Fruit fly (Drosophila melanogaster): ENCODE measurements around the gene CG3857.
A peak's percentile ranks its signal among the peaks of the same experiment; 100 is the strongest.

CG3857 gene

DNA sequence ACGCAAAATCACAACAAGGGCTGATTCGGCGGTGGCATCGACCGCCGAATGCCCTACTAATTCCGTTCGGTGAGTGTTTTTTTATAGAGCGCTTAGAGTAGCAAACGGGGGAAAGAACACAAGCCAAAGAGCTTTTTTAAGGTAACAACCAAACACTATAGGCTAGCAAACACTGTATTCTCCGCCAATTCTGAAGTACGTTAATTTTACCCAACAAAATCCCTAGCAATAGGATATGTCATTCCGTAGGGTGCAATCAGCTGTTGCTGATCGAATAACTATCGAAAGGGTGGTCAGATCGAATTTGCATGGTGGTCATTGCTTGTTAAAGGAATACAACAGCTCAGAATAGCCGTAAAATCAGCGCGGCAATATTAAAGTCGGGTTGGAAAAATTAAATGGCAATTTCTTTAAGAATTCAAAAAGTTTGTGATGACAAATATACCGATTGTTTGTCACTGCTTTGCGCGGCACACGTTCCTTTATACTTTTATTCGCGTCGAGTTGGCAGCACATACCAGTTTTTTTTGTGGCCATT is 32.0 kb downstream of the CG3857 start, which contains the start of gene mip130 (continued):
- TF ChIP-seq Atf6 (GFP tag; IDR thresholded peaks at IDR 0.05): peak; percentile 66
- TF ChIP-seq CG18476 (GFP tag; optimal IDR thresholded peaks at IDR 0.05): peak; percentile 12
- TF ChIP-seq sens (GFP tag): peak; percentile 88
- no peak for TF ChIP-seq CG9797 (GFP tag; optimal IDR thresholded peaks at IDR 0.05)
- TF ChIP-seq CkIIα-i1 (GFP tag; IDR thresholded peaks at IDR 0.05): no peak
- no peak for TF ChIP-seq NK7.1 (GFP tag; optimal IDR thresholded peaks at IDR 0.05)
- TF ChIP-seq CG30020 (tag; optimal IDR thresholded peaks at IDR 0.05): peak; percentile 12
- no peak for TF ChIP-seq Taf1 (GFP tag; IDR thresholded peaks at IDR 0.05)
- TF ChIP-seq CG17328 (GFP tag; IDR thresholded peaks at IDR 0.05): no peak
- peak; percentile 31; the same call in 1 of the 2 replicates for TF ChIP-seq CG3847 (GFP tag; IDR thresholded peaks at IDR 0.05)
- peak; percentile 40 for TF ChIP-seq phol (tag; optimal IDR thresholded peaks at IDR 0.05)
- TF ChIP-seq peb (GFP tag; IDR thresholded peaks at IDR 0.05): peak; percentile 30; the same call in 1 of the 2 replicates
- peak; percentile 55 for TF ChIP-seq CG17359 (tag; optimal IDR thresholded peaks at IDR 0.05)
- TF ChIP-seq Hr3 (GFP tag; optimal IDR thresholded peaks at IDR 0.05): peak; percentile 52
- TF ChIP-seq Gug (GFP tag; IDR thresholded peaks at IDR 0.05): no peak
- peak; percentile 61; the same call in 1 of the 3 replicates for TF ChIP-seq zen2 (GFP tag; IDR thresholded peaks at IDR 0.05; ENCODE audit: partially characterized antibody)
- peak; percentile 4 for TF ChIP-seq twi (tag; optimal IDR thresholded peaks at IDR 0.05)
- no peak for TF ChIP-seq p53 (GFP tag; optimal IDR thresholded peaks at IDR 0.05)
- peak; percentile 74 for TF ChIP-seq unc-4 (GFP tag; IDR thresholded peaks at IDR 0.05; ENCODE audit: partially characterized antibody)
- no peak for TF ChIP-seq exex (tag; optimal IDR thresholded peaks at IDR 0.05)
- no peak for TF ChIP-seq Dad (GFP tag; optimal IDR thresholded peaks at IDR 0.05)
- peak; percentile 33; the same call in 1 of the 2 replicates for TF ChIP-seq CG32532 (GFP tag; IDR thresholded peaks at IDR 0.05)
- TF ChIP-seq Dek (tag; optimal IDR thresholded peaks at IDR 0.05): peak; percentile 43
- no peak; the same call in 1 of the 2 replicates for TF ChIP-seq CG10366 (GFP tag; IDR thresholded peaks at IDR 0.05)
- 0 out of 3 replicates have a peak, but pooled peaks have one; percentile 33 for TF ChIP-seq H15 (GFP tag; IDR thresholded peaks at IDR 0.05)
- no peak for TF ChIP-seq dati (GFP tag; IDR thresholded peaks at IDR 0.05)
- no peak for TF ChIP-seq vfl (GFP tag; optimal IDR thresholded peaks at IDR 0.05)
- peak; percentile 82; the same call in 3 of the 4 replicates for TF ChIP-seq Dll (GFP tag; IDR thresholded peaks at IDR 0.05; ENCODE audit: partially characterized antibody)
- no peak for TF ChIP-seq CG13296 (GFP tag; optimal IDR thresholded peaks at IDR 0.05)
- TF ChIP-seq HHEX (GFP tag; optimal IDR thresholded peaks at IDR 0.05): peak; percentile 50
- TF ChIP-seq CG6689 (GFP tag; IDR thresholded peaks at IDR 0.05): peak; percentile 67
- peak; percentile 19 for TF ChIP-seq vvl (GFP tag; IDR thresholded peaks at IDR 0.05)
- TF ChIP-seq CG2202 (tag; optimal IDR thresholded peaks at IDR 0.05): no peak
- TF ChIP-seq CG17829 (tag; optimal IDR thresholded peaks at IDR 0.05): peak; percentile 45
- TF ChIP-seq CG10565 (GFP tag; optimal IDR thresholded peaks at IDR 0.05): no peak
- peak; percentile 33 for TF ChIP-seq Dp (GFP tag; optimal IDR thresholded peaks at IDR 0.05)
- peak; percentile 81 for TF ChIP-seq CG13287 (GFP tag; IDR thresholded peaks at IDR 0.05; ENCODE audit: partially characterized antibody)
- peak; percentile 47 for TF ChIP-seq Antp (GFP tag; optimal IDR thresholded peaks at IDR 0.05)
- TF ChIP-seq Dip3 (GFP tag; optimal IDR thresholded peaks at IDR 0.05): peak; percentile 66
- no peak for TF ChIP-seq CrebB (tag; optimal IDR thresholded peaks at IDR 0.05)
- no peak for TF ChIP-seq sr (GFP tag; IDR thresholded peaks at IDR 0.05)
- TF ChIP-seq NfI (GFP tag; optimal IDR thresholded peaks at IDR 0.05): peak; percentile 46
- TF ChIP-seq NC2α (GFP tag; optimal IDR thresholded peaks at IDR 0.05): no peak
- peak; percentile 69 for TF ChIP-seq CG14014 (GFP tag; IDR thresholded peaks at IDR 0.05)
- TF ChIP-seq HLH4C (GFP tag; IDR thresholded peaks at IDR 0.05; ENCODE audit: partially characterized antibody): peak; percentile 59; the same call in 2 of the 3 replicates
- peak; percentile 56 for TF ChIP-seq Myb (GFP tag; optimal IDR thresholded peaks at IDR 0.05)
- no peak for TF ChIP-seq wek (GFP tag; optimal IDR thresholded peaks at IDR 0.05)
- 0 out of 3 replicates have a peak, but pooled peaks have one; percentile 50 for TF ChIP-seq hb (GFP tag; IDR thresholded peaks at IDR 0.05; ENCODE audit: partially characterized antibody)
- TF ChIP-seq Hr39 (optimal IDR thresholded peaks at IDR 0.05): no peak
- no peak for TF ChIP-seq ewg (GFP tag; optimal IDR thresholded peaks at IDR 0.05)
- TF ChIP-seq eyg (GFP tag; optimal IDR thresholded peaks at IDR 0.05): no peak

Measured in whole organism, embryonic.